Fruit fly (Drosophila melanogaster) whole organism: ENCODE data around the gene Fam92.

Experiments
- CG8478 ChIP-seq: fragments of >200 bp; optimal IDR thresholded peaks from 2 replicates; lab custom pipeline; 2018; ENCODE audit warnings: inconsistent platforms
- psq ChIP-seq: fragments of >200 bp; optimal IDR thresholded peaks from 2 replicates; lab custom pipeline; 2017

DNA sequence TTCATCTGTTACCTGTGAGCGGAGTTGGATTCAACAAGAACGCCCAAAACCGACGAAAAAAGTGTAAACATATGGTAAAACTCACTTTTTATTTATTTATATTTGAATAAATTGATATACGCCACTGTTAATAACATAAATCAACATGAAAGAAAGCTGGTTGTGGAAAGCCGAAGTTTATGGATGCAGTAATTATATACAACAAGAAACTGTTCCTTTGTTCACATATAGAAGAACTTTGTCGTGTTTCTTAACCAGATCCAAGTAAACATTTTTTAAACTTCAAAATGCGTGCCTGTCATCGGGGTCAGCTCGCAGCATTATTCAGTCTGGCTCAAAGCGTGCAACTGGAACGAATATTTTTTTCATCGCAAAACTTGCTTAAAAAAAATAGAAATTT lies 26.7 kb upstream of the Fam92 start, which contains the start of gene Pkd2:
- no peak for TF ChIP-seq psq (lab: Kevin White, UChicago)
- no peak for TF ChIP-seq CG8478 (lab: Kevin White, UChicago)
